Worm (Caenorhabditis elegans) whole organism, L4 larva: ENCODE measurements around the gene wdr-60.

ENCODE experiments used
- F10B5.3 ChIP-seq: sonication (generic microtip); optimal IDR thresholded peaks from 2 replicates; lab custom pipeline; 2016; ENCODE audit warnings: mild to moderate bottlenecking, missing genetic modification characterization, missing compliant biosample characterization
- F49E8.2 ChIP-seq: sonication (generic microtip); optimal IDR thresholded peaks from 2 replicates; lab custom pipeline; 2016; ENCODE audit warnings: missing compliant biosample characterization, mild to moderate bottlenecking, missing genetic modification characterization, borderline replicate concordance
- R02D3.7 ChIP-seq: fragments of 150-350 bp; sonication (generic microtip); optimal IDR thresholded peaks from 3 replicates; lab custom pipeline; 2014; ENCODE audit warnings: missing biosample characterization, missing genetic modification characterization
- Y5F2A.4 ChIP-seq: fragments of 200-800 bp; sonication (Bioruptor generic); optimal IDR thresholded peaks from 2 replicates; lab custom pipeline; 2018; ENCODE audit warnings: mild to moderate bottlenecking, missing genetic modification characterization, missing compliant biosample characterization
- Y75B8A.6 ChIP-seq: fragments of 200-800 bp; sonication (Bioruptor generic); IDR thresholded peaks from 2 replicates; pipeline ENCODE4 v1.3.6; 2022; ENCODE audit warnings: missing genetic modification reagents, missing genetic modification characterization, missing compliant biosample characterization
- ZK337.2 ChIP-seq: fragments of 200-800 bp; sonication (Bioruptor generic); IDR thresholded peaks from 2 replicates; pipeline ENCODE4 v1.3.6; 2022; ENCODE audit warnings: missing genetic modification reagents, missing genetic modification characterization, missing compliant biosample characterization
- aha-1 ChIP-seq: fragments of 150-350 bp; peaks from one replicate; lab custom pipeline; 2014; ENCODE audit warnings: missing biosample characterization, missing genetic modification characterization
- ama-1 ChIP-seq: fragments of 150-350 bp; optimal IDR thresholded peaks from 2 replicates; lab custom pipeline; 2014; ENCODE audit warnings: inconsistent platforms, mixed read lengths
- arid-1 ChIP-seq: fragments of 200-800 bp; sonication (Bioruptor generic); conservative IDR thresholded peaks from 2 replicates; pipeline ENCODE4 v1.3.6; 2022; ENCODE audit warnings: missing genetic modification reagents, missing genetic modification characterization, missing compliant biosample characterization
- ceh-20 ChIP-seq: fragments of 200-800 bp; sonication (Bioruptor generic); IDR thresholded peaks from 2 replicates; pipeline ENCODE4 v1.3.6; 2022; ENCODE audit warnings: missing genetic modification reagents, missing genetic modification characterization, missing compliant biosample characterization
- ceh-44 ChIP-seq: fragments of 200-800 bp; sonication (Bioruptor generic); IDR thresholded peaks from 2 replicates; pipeline ENCODE4 v1.3.6; 2022; ENCODE audit warnings: missing genetic modification reagents, missing genetic modification characterization, missing compliant biosample characterization
- ceh-62 ChIP-seq: sonication (generic microtip); optimal IDR thresholded peaks from 2 replicates; lab custom pipeline; 2017; ENCODE audit warnings: missing biosample characterization, missing genetic modification characterization
- daf-12 ChIP-seq: fragments of 150-350 bp; optimal IDR thresholded peaks from 2 replicates; lab custom pipeline; 2014; ENCODE audit warnings: missing biosample characterization, missing genetic modification reagents, missing genetic modification characterization
- daf-16 ChIP-seq, 3 experiments: sonication (generic microtip); optimal IDR thresholded peaks; 2 replicates each; lab custom pipeline; 2016 to 2017; ENCODE audit warnings: missing genetic modification characterization in 3 of 3, missing genetic modification reagents in 3 of 3, mild to moderate bottlenecking in 2 of 3, missing compliant biosample characterization in 2 of 3, missing biosample characterization in 1 of 3, moderate library complexity in 1 of 3
- dmd-6 ChIP-seq: fragments of 200-800 bp; sonication (Bioruptor generic); IDR thresholded peaks from 2 replicates; pipeline ENCODE4 v1.3.6; 2022; ENCODE audit warnings: missing genetic modification reagents, missing genetic modification characterization, missing compliant biosample characterization
- dmd-8 ChIP-seq: fragments of 200-800 bp; sonication (Bioruptor generic); IDR thresholded peaks from 2 replicates; pipeline ENCODE4 v1.3.6; 2022; ENCODE audit warnings: missing genetic modification characterization, missing compliant biosample characterization
- dve-1 ChIP-seq: sonication (generic microtip); optimal IDR thresholded peaks from 2 replicates; lab custom pipeline; 2017; ENCODE audit warnings: antibody characterized with exemption, mild to moderate bottlenecking, missing genetic modification characterization, missing compliant biosample characterization; ENCODE audit not compliant: insufficient read depth
- gei-8 ChIP-seq: fragments of 200-800 bp; sonication (Bioruptor generic); optimal IDR thresholded peaks from 2 replicates; lab custom pipeline; 2018; ENCODE audit warnings: mild to moderate bottlenecking, missing genetic modification characterization, missing compliant biosample characterization
- hif-1 ChIP-seq, 2 experiments: sonication (generic microtip); optimal IDR thresholded peaks; 2 replicates each; lab custom pipeline; 2016 to 2017; ENCODE audit warnings: missing compliant biosample characterization in 2 of 2, missing genetic modification characterization in 2 of 2, missing genetic modification reagents in 2 of 2, missing genotype in 2 of 2, mild to moderate bottlenecking in 1 of 2
- hmg-1.1 ChIP-seq: fragments of 200-800 bp; sonication (Bioruptor generic); IDR thresholded peaks from 2 replicates; pipeline ENCODE4 v1.3.6; 2022; ENCODE audit warnings: missing genetic modification reagents, missing genetic modification characterization, missing compliant biosample characterization
- lim-7 ChIP-seq: fragments of 200-800 bp; sonication (Bioruptor generic); IDR thresholded peaks from 2 replicates; pipeline ENCODE4 v1.3.6; 2022; ENCODE audit warnings: missing genetic modification characterization, missing compliant biosample characterization
- lin-1 ChIP-seq: fragments of 200-800 bp; sonication (Bioruptor generic); IDR thresholded peaks from 2 replicates; pipeline ENCODE4 v1.3.6; 2022; ENCODE audit warnings: missing genetic modification reagents, missing genetic modification characterization, missing compliant biosample characterization
- lin-29 ChIP-seq: fragments of 200-800 bp; sonication (Bioruptor generic); IDR thresholded peaks from 2 replicates; pipeline ENCODE4 v1.3.6; 2022; ENCODE audit warnings: missing genetic modification reagents, missing genetic modification characterization, missing compliant biosample characterization
- lin-38 ChIP-seq: fragments of 200-800 bp; sonication (Bioruptor generic); IDR thresholded peaks from 2 replicates; pipeline ENCODE4 v1.3.6; 2022; ENCODE audit warnings: missing genetic modification reagents, missing genetic modification characterization, missing compliant biosample characterization
- lin-39 ChIP-seq: fragments of 150-350 bp; optimal IDR thresholded peaks from 2 replicates; lab custom pipeline; 2014; ENCODE audit warnings: missing biosample characterization, missing genetic modification reagents, missing genetic modification characterization
- lir-3 ChIP-seq: sonication (generic microtip); optimal IDR thresholded peaks from 2 replicates; lab custom pipeline; 2016; ENCODE audit warnings: mild to moderate bottlenecking, missing genetic modification characterization, missing compliant biosample characterization
- madf-5 ChIP-seq, 2 experiments: fragments of 200-800 bp; sonication (Bioruptor generic); IDR thresholded peaks; 2 replicates each; pipeline ENCODE4 v1.3.6; 2022; ENCODE audit warnings: missing compliant biosample characterization in 2 of 2, missing genetic modification characterization in 2 of 2
- mep-1 ChIP-seq: fragments of 150-350 bp; sonication (generic microtip); optimal IDR thresholded peaks from 3 replicates; lab custom pipeline; 2014; ENCODE audit warnings: missing biosample characterization, missing genetic modification characterization
- mxl-2 ChIP-seq: fragments of 200-800 bp; sonication (Bioruptor generic); conservative IDR thresholded peaks from 2 replicates; pipeline ENCODE4 v1.3.6; 2022; ENCODE audit warnings: missing genetic modification reagents, missing genetic modification characterization, missing compliant biosample characterization
- nhr-28 ChIP-seq: fragments of 150-350 bp; optimal IDR thresholded peaks from 2 replicates; lab custom pipeline; 2014; ENCODE audit warnings: missing biosample characterization, missing genetic modification characterization
- nhr-48 ChIP-seq: sonication (generic microtip); optimal IDR thresholded peaks from 2 replicates; lab custom pipeline; 2016; ENCODE audit warnings: mild to moderate bottlenecking, missing genetic modification characterization, missing compliant biosample characterization
- nhr-76 ChIP-seq: fragments of 150-350 bp; optimal IDR thresholded peaks from 2 replicates; lab custom pipeline; 2014; ENCODE audit warnings: missing biosample characterization, missing genetic modification characterization
- nhr-77 ChIP-seq: fragments of 150-350 bp; optimal IDR thresholded peaks from 2 replicates; lab custom pipeline; 2014; ENCODE audit warnings: missing biosample characterization, missing genetic modification characterization
- pha-4 ChIP-seq, 2 experiments: fragments of 150-350 bp in 1 of 2; fragments of 200-800 bp in 1 of 2; sonication (Bioruptor generic) in 1 of 2; IDR thresholded peaks in 1 of 2; optimal IDR thresholded peaks in 1 of 2; 2 replicates each; pipeline versions ENCODE4 v1.3.6 to Lab custom; 2014 to 2022; ENCODE audit warnings: missing genetic modification characterization in 2 of 2, missing genetic modification reagents in 2 of 2, missing biosample characterization in 1 of 2, missing compliant biosample characterization in 1 of 2
- php-3 ChIP-seq: fragments of 200-800 bp; sonication (Bioruptor generic); IDR thresholded peaks from 2 replicates; pipeline ENCODE4 v1.3.6; 2022; ENCODE audit warnings: missing genetic modification reagents, missing genetic modification characterization, missing compliant biosample characterization
- pqm-1 ChIP-seq: sonication (generic microtip); optimal IDR thresholded peaks from 2 replicates; lab custom pipeline; 2017; ENCODE audit warnings: missing biosample characterization, missing genetic modification characterization
- rbr-2 ChIP-seq: sonication (generic microtip); optimal IDR thresholded peaks from 2 replicates; lab custom pipeline; 2016; ENCODE audit warnings: missing genotype, missing genetic modification characterization, missing compliant biosample characterization
- saeg-2 ChIP-seq: fragments of 200-800 bp; sonication (Bioruptor generic); IDR thresholded peaks from 2 replicates; pipeline ENCODE4 v1.3.6; 2022; ENCODE audit warnings: missing genetic modification reagents, missing genetic modification characterization, missing compliant biosample characterization
- sdz-12 ChIP-seq: fragments of 200-800 bp; sonication (Bioruptor generic); optimal IDR thresholded peaks from 2 replicates; lab custom pipeline; 2018; ENCODE audit warnings: mild to moderate bottlenecking, missing genetic modification characterization, missing compliant biosample characterization
- spr-3 ChIP-seq: fragments of 200-800 bp; sonication (Bioruptor generic); optimal IDR thresholded peaks from 2 replicates; lab custom pipeline; 2018; ENCODE audit warnings: mild to moderate bottlenecking, missing genetic modification characterization, missing compliant biosample characterization
- tag-97 ChIP-seq: fragments of 200-800 bp; sonication (Bioruptor generic); IDR thresholded peaks from 2 replicates; pipeline ENCODE4 v1.3.6; 2022; ENCODE audit warnings: missing genetic modification characterization, missing compliant biosample characterization
- tra-1 ChIP-seq: fragments of 200-800 bp; sonication (Bioruptor generic); IDR thresholded peaks from 2 replicates; pipeline ENCODE4 v1.3.6; 2022; ENCODE audit warnings: missing genetic modification reagents, missing genetic modification characterization, missing compliant biosample characterization
- unc-39 ChIP-seq: sonication (generic microtip); optimal IDR thresholded peaks from 2 replicates; lab custom pipeline; 2017; ENCODE audit warnings: missing biosample characterization, missing genetic modification characterization
- unc-62 ChIP-seq, 3 experiments: fragments of 150-350 bp in 1 of 3; sonication (generic microtip); optimal IDR thresholded peaks in 2 of 3; peaks in 1 of 3; 1 replicate in 1 of 3; 2 replicates in 2 of 3; lab custom pipeline; 2014 to 2017; ENCODE audit warnings: missing biosample characterization in 3 of 3, missing genetic modification characterization in 3 of 3, missing genetic modification reagents in 3 of 3, missing genotype in 1 of 3
- zfp-2 ChIP-seq: sonication (generic microtip); optimal IDR thresholded peaks from 2 replicates; lab custom pipeline; 2016; ENCODE audit warnings: mild to moderate bottlenecking, missing genetic modification characterization, missing compliant biosample characterization
- zfp-3 ChIP-seq: fragments of 200-800 bp; sonication (Bioruptor generic); conservative IDR thresholded peaks from 2 replicates; pipeline ENCODE4 v1.3.6; 2022; ENCODE audit warnings: missing genetic modification reagents, missing genetic modification characterization, missing compliant biosample characterization
- zip-2 ChIP-seq: fragments of 150-350 bp; optimal IDR thresholded peaks from 2 replicates; lab custom pipeline; 2014; ENCODE audit warnings: missing biosample characterization, missing genetic modification characterization

wdr-60 gene

ce11 chrIII:5012460-5012859, 25.5 kb downstream of the wdr-60 start:
- TF ChIP-seq unc-62 (GFP tag; optimal IDR thresholded peaks at IDR 0.05 in 1 of 2; lab: Kevin White, UChicago) = peak in 1 of 2 experiments; percentile 38
- no peak for TF ChIP-seq unc-62 (tag; optimal IDR thresholded peaks at IDR 0.05; lab: Kevin White, UChicago)
- no peak for TF ChIP-seq unc-39
- TF ChIP-seq Y5F2A.4 = no peak
- TF ChIP-seq F10B5.3 (tag; lab: Kevin White, UChicago) = no peak
- peak; percentile 43 for TF ChIP-seq aha-1

DNA sequence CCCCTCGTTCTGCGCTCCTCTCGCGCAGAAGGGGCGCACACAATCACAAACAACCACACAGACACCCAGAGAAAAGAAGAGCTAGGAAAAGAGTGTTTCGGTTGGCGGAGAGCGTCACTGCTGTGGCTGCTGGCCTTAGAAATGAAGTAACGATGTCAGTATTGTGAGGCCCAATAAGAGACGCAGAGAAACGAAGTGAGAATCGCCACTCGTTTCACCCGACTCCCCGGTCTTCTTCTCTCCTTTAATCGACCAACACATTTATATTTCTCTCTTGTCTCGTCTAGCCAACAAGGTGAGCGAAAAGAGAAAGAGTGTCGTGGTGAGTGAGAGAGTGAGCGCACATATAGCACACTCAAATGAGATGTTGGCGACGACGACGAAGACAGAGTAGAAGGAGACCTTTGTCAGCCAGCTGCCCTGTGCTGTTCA, 26.9 kb downstream of the wdr-60 start:
- TF ChIP-seq lim-7 (GFP tag; lab: Robert Waterston, UW) = 0 out of 2 replicates have a peak, but pooled peaks have one; percentile 35
- TF ChIP-seq rbr-2 (tag; lab: Kevin White, UChicago) = peak; percentile 90
- TF ChIP-seq madf-5 (GFP tag; IDR thresholded peaks at IDR 0.05; lab: Robert Waterston, UW) = 0 out of 4 replicates have a peak, but pooled peaks of 1 of the 2 experiments have one; percentile 28
- peak; percentile 58 for TF ChIP-seq nhr-48
- no peak for TF ChIP-seq sdz-12 (GFP tag; lab: Kevin White, UChicago)
- no peak for TF ChIP-seq ama-1 (lab: Kevin White, UChicago)
- no peak for TF ChIP-seq zfp-3 (GFP tag; lab: Robert Waterston, UW)
- no peak for TF ChIP-seq ZK337.2 (GFP tag; lab: Robert Waterston, UW)
- no peak for TF ChIP-seq ceh-44 (GFP tag; lab: Robert Waterston, UW)
- TF ChIP-seq mxl-2 = no peak
- TF ChIP-seq Y5F2A.4 = no peak
- TF ChIP-seq daf-12 (tag; lab: Kevin White, UChicago) = no peak
- peak; percentile 67 for TF ChIP-seq lin-38 (GFP tag; lab: Robert Waterston, UW)
- peak; percentile 76; the same call in 1 of the 2 replicates for TF ChIP-seq pha-4 (GFP tag; IDR thresholded peaks at IDR 0.05; lab: Robert Waterston, UW)
- TF ChIP-seq pha-4 (tag; optimal IDR thresholded peaks at IDR 0.05; lab: Kevin White, UChicago) = peak; percentile 16
- no peak for TF ChIP-seq pqm-1 (tag; lab: Kevin White, UChicago)
- no peak for TF ChIP-seq tag-97
- no peak for TF ChIP-seq R02D3.7 (tag; lab: Kevin White, UChicago)
- no peak for TF ChIP-seq lir-3
- TF ChIP-seq tra-1 = 0 out of 2 replicates have a peak, but pooled peaks have one; percentile 34
- no peak for TF ChIP-seq ceh-62 (tag; lab: Kevin White, UChicago)
- TF ChIP-seq saeg-2 (GFP tag; lab: Robert Waterston, UW) = no peak
- TF ChIP-seq unc-39 = no peak
- peak; percentile 85 for TF ChIP-seq nhr-77 (tag; lab: Kevin White, UChicago)
- peak in 1 of 2 experiments; percentile 73 for TF ChIP-seq hif-1 (tag; optimal IDR thresholded peaks at IDR 0.05; lab: Kevin White, UChicago)
- TF ChIP-seq lin-39 (tag; lab: Kevin White, UChicago) = no peak
- TF ChIP-seq gei-8 = peak; percentile 21
- peak; percentile 93 for TF ChIP-seq hmg-1.1 (GFP tag; lab: Robert Waterston, UW)
- peak in 1 of 2 experiments; percentile 99 for TF ChIP-seq unc-62 (GFP tag; optimal IDR thresholded peaks at IDR 0.05 in 1 of 2; lab: Kevin White, UChicago)
- TF ChIP-seq unc-62 (tag; optimal IDR thresholded peaks at IDR 0.05; lab: Kevin White, UChicago) = no peak
- peak; percentile 65; the same call in 1 of the 2 replicates for TF ChIP-seq ceh-20 (GFP tag; lab: Robert Waterston, UW)
- no peak for TF ChIP-seq nhr-76 (tag; lab: Kevin White, UChicago)
- no peak for TF ChIP-seq Y75B8A.6 (GFP tag; lab: Robert Waterston, UW)
- no peak for TF ChIP-seq F49E8.2 (tag; lab: Kevin White, UChicago)
- TF ChIP-seq dmd-6 (GFP tag; lab: Robert Waterston, UW) = peak; percentile 64
- peak; percentile 62 for TF ChIP-seq nhr-28 (tag; lab: Kevin White, UChicago)
- no peak for TF ChIP-seq lin-29
- no peak for TF ChIP-seq spr-3
- no peak for TF ChIP-seq dmd-8 (GFP tag; lab: Robert Waterston, UW)
- no peak for TF ChIP-seq zfp-2 (tag; lab: Kevin White, UChicago)
- 0 out of 2 replicates have a peak, but pooled peaks have one; percentile 15 for TF ChIP-seq arid-1 (GFP tag; lab: Robert Waterston, UW)
- TF ChIP-seq zip-2 = peak; percentile 34
- peak; percentile 22 to 27 for TF ChIP-seq daf-16 (GFP tag; optimal IDR thresholded peaks at IDR 0.05; lab: Kevin White, UChicago)
- peak; percentile 17 for TF ChIP-seq daf-16 (tag; optimal IDR thresholded peaks at IDR 0.05; lab: Kevin White, UChicago)
- TF ChIP-seq php-3 (GFP tag; lab: Robert Waterston, UW) = peak; percentile 71; the same call in 1 of the 2 replicates
- TF ChIP-seq dve-1 = peak; percentile 87
- peak; percentile 97 for TF ChIP-seq mep-1 (tag; lab: Kevin White, UChicago)
- TF ChIP-seq lin-1 (GFP tag; lab: Robert Waterston, UW) = peak; percentile 32; the same call in 1 of the 2 replicates
